Fruit fly (Drosophila melanogaster) whole organism: Measurements from ENCODE around the gene CG13794.

Source experiments
- CG8478 ChIP-seq: fragments of >200 bp; optimal IDR thresholded peaks from 2 replicates; lab custom pipeline; 2018; ENCODE audit warnings: inconsistent platforms
- Dll ChIP-seq: fragments of >200 bp; optimal IDR thresholded peaks from 2 replicates; lab custom pipeline; 2017
- EcR ChIP-seq, 2 experiments: fragments of >200 bp; optimal IDR thresholded peaks; 2 replicates each; lab custom pipeline; 2017; ENCODE audit warnings: missing biosample characterization in 2 of 2, missing genetic modification characterization in 2 of 2, missing genetic modification reagents in 2 of 2
- pan ChIP-seq: fragments of >200 bp; optimal IDR thresholded peaks from 2 replicates; lab custom pipeline; 2017
- psq ChIP-seq: fragments of >200 bp; optimal IDR thresholded peaks from 2 replicates; lab custom pipeline; 2017

dm6 chr2L:7716545-7716944 is 6.1 kb downstream of the CG13794 start, which contains the start of gene CG33296:
- no peak for TF ChIP-seq EcR (GFP tag; optimal IDR thresholded peaks at IDR 0.05; lab: Kevin White, UChicago)
- no peak for TF ChIP-seq psq (lab: Kevin White, UChicago)
- TF ChIP-seq pan (lab: Kevin White, UChicago) = no peak
- TF ChIP-seq CG8478 (lab: Kevin White, UChicago) = no peak
- TF ChIP-seq Dll (lab: Kevin White, UChicago) = no peak
